Fruit fly (Drosophila melanogaster): ENCODE measurements around the gene Kcmf1.

Kcmf1 gene

dm6 chr3R:9053850-9054441, 39.2 kb upstream of the Kcmf1 start (continued):
- peak; percentile 2 for TF ChIP-seq tin (GFP tag; optimal IDR thresholded peaks at IDR 0.05)
- TF ChIP-seq dati (GFP tag; IDR thresholded peaks at IDR 0.05) = no peak
- peak; percentile 41 for TF ChIP-seq CG15269 (tag; optimal IDR thresholded peaks at IDR 0.05)
- TF ChIP-seq grau (tag; optimal IDR thresholded peaks at IDR 0.05) = peak; percentile 96
- TF ChIP-seq odd (GFP tag; optimal IDR thresholded peaks at IDR 0.05) = no peak
- TF ChIP-seq run (tag; optimal IDR thresholded peaks at IDR 0.05) = no peak
- TF ChIP-seq Scr (GFP tag; IDR thresholded peaks at IDR 0.05; ENCODE audit: partially characterized antibody) = no peak
- TF ChIP-seq klu (GFP tag; IDR thresholded peaks at IDR 0.05) = no peak
- TF ChIP-seq caup (GFP tag; optimal IDR thresholded peaks at IDR 0.05; ENCODE audit: severe bottlenecking) = no peak
- TF ChIP-seq Antp (GFP tag; optimal IDR thresholded peaks at IDR 0.05) = peak; percentile 46
- TF ChIP-seq sc (optimal IDR thresholded peaks at IDR 0.05) = no peak
- no peak for TF ChIP-seq sc (GFP tag; optimal IDR thresholded peaks at IDR 0.05)
- TF ChIP-seq CG17359 (tag; optimal IDR thresholded peaks at IDR 0.05) = peak; percentile 28
- TF ChIP-seq Trl (optimal IDR thresholded peaks at IDR 0.05) = no peak
- TF ChIP-seq Trl (GFP tag; optimal IDR thresholded peaks at IDR 0.05) = no peak
- no peak for TF ChIP-seq toy (GFP tag; IDR thresholded peaks at IDR 0.05)
- TF ChIP-seq en (GFP tag; optimal IDR thresholded peaks at IDR 0.05) = no peak
- no peak for TF ChIP-seq Drgx (GFP tag; IDR thresholded peaks at IDR 0.05)
- no peak for TF ChIP-seq CG31365 (tag; optimal IDR thresholded peaks at IDR 0.05)
- TF ChIP-seq CG10321 (GFP tag; IDR thresholded peaks at IDR 0.05) = no peak
- TF ChIP-seq CoRest (tag; optimal IDR thresholded peaks at IDR 0.05) = peak; percentile 71
- TF ChIP-seq crp (GFP tag; optimal IDR thresholded peaks at IDR 0.05) = no peak
- TF ChIP-seq BtbVII (GFP tag; optimal IDR thresholded peaks at IDR 0.05) = peak; percentile 57
- TF ChIP-seq Ets65A (GFP tag) = peak; percentile 96
- no peak for TF ChIP-seq CG4617 (GFP tag; optimal IDR thresholded peaks at IDR 0.05; ENCODE audit: borderline replicate concordance)
- no peak for TF ChIP-seq Lim3 (GFP tag; IDR thresholded peaks at IDR 0.05)
- no peak for TF ChIP-seq CG17328 (GFP tag; IDR thresholded peaks at IDR 0.05)
- TF ChIP-seq nau (GFP tag; optimal IDR thresholded peaks at IDR 0.05) = no peak
- TF ChIP-seq pum (GFP tag; optimal IDR thresholded peaks at IDR 0.05) = no peak
- TF ChIP-seq h (optimal IDR thresholded peaks at IDR 0.05) = no peak
- TF ChIP-seq wor (GFP tag; IDR thresholded peaks at IDR 0.05) = no peak
- TF ChIP-seq sens-2 (GFP tag; IDR thresholded peaks at IDR 0.05) = no peak
- no peak for TF ChIP-seq Nf-YB (GFP tag; optimal IDR thresholded peaks at IDR 0.05)
- TF ChIP-seq CG8281 (tag; optimal IDR thresholded peaks at IDR 0.05) = peak; percentile 18
- no peak for TF ChIP-seq NC2β (GFP tag; optimal IDR thresholded peaks at IDR 0.05)
- TF ChIP-seq Rfx (GFP tag; IDR thresholded peaks at IDR 0.05) = no peak
- no peak for TF ChIP-seq luna (GFP tag; optimal IDR thresholded peaks at IDR 0.05)
- no peak for TF ChIP-seq CG6791 (GFP tag; IDR thresholded peaks at IDR 0.05; ENCODE audit: partially characterized antibody)
- TF ChIP-seq trh (GFP tag; optimal IDR thresholded peaks at IDR 0.05) = no peak
- TF ChIP-seq eyg (GFP tag; optimal IDR thresholded peaks at IDR 0.05) = no peak
- TF ChIP-seq CG8924 (tag; optimal IDR thresholded peaks at IDR 0.05) = no peak
- TF ChIP-seq Hmx (GFP tag; optimal IDR thresholded peaks at IDR 0.05) = no peak
- no peak for TF ChIP-seq ac (GFP tag; optimal IDR thresholded peaks at IDR 0.05)
- no peak for TF ChIP-seq CG10565 (GFP tag; optimal IDR thresholded peaks at IDR 0.05)
- TF ChIP-seq otp (GFP tag; IDR thresholded peaks at IDR 0.05) = no peak
- TF ChIP-seq tna (GFP tag; IDR thresholded peaks at IDR 0.05; ENCODE audit: partially characterized antibody) = no peak
- no peak for TF ChIP-seq peb (GFP tag; IDR thresholded peaks at IDR 0.05)
- peak in 1 of 2 experiments; percentile 54 for TF ChIP-seq Hr51 (GFP tag; optimal IDR thresholded peaks at IDR 0.05)
- TF ChIP-seq CG12769 (tag; optimal IDR thresholded peaks at IDR 0.05) = no peak
- TF ChIP-seq pan (optimal IDR thresholded peaks at IDR 0.05) = no peak
- no peak for TF ChIP-seq pan (GFP tag; optimal IDR thresholded peaks at IDR 0.05 in 1 of 2, IDR thresholded peaks at IDR 0.05 in 1 of 2)
- TF ChIP-seq jing (GFP tag; optimal IDR thresholded peaks at IDR 0.05) = peak; percentile 24
